Fruit fly (Drosophila melanogaster): ENCODE measurements around the gene CG2310.
A peak's percentile ranks its signal among the peaks of the same experiment; 100 is the strongest.

CG2310 gene

DNA sequence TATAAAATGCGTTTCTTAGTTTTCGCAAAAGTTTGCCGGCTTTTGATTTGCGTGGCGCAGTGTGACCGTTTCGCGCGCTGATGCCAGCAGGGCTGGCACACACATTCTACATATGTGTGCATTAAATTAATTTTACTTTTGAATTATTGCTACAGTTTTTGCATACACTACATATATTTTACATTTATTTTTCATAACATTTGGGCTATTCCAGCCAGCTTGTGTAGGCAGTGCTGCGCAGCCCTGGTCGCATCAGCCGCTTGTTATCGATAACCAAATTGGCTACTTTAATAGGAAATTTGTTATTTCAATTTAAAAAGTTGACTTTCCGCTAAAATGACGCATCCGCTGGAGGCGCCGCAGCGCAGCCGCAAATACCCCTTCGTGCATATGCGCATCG lies 4.1 kb downstream of the CG2310 start, which contains the start of the genes CG2321 and CG2006 (continued):
- no peak for TF ChIP-seq kah (GFP tag; optimal IDR thresholded peaks at IDR 0.05)
- TF ChIP-seq CG2199 (GFP tag; IDR thresholded peaks at IDR 0.05) = peak; percentile 57; the same call in 1 of the 3 replicates
- TF ChIP-seq peb (GFP tag; IDR thresholded peaks at IDR 0.05) = no peak
- TF ChIP-seq CG8388 (GFP tag; optimal IDR thresholded peaks at IDR 0.05) = peak; percentile 42
- TF ChIP-seq sim (GFP tag; IDR thresholded peaks at IDR 0.05) = no peak
- TF ChIP-seq vfl (GFP tag; optimal IDR thresholded peaks at IDR 0.05) = peak; percentile 39
- no peak for TF ChIP-seq Optix (GFP tag; IDR thresholded peaks at IDR 0.05)
- TF ChIP-seq dimm (GFP tag; IDR thresholded peaks at IDR 0.05) = no peak
- no peak for TF ChIP-seq CG10321 (GFP tag; IDR thresholded peaks at IDR 0.05)
- peak; percentile 67 for TF ChIP-seq trem (tag; optimal IDR thresholded peaks at IDR 0.05)
- peak; percentile 23 for TF ChIP-seq lab (GFP tag; optimal IDR thresholded peaks at IDR 0.05)
- no peak for TF ChIP-seq disco-r (GFP tag; optimal IDR thresholded peaks at IDR 0.05)
- no peak for TF ChIP-seq mirr (GFP tag; optimal IDR thresholded peaks at IDR 0.05)
- peak; percentile 79 for TF ChIP-seq Xrp1 (GFP tag; IDR thresholded peaks at IDR 0.05)
- peak in 1 of 2 experiments; percentile 41 for TF ChIP-seq insv (GFP tag; optimal IDR thresholded peaks at IDR 0.05)
- TF ChIP-seq Gsc (GFP tag; IDR thresholded peaks at IDR 0.05) = no peak
- TF ChIP-seq dmrt11E (tag; optimal IDR thresholded peaks at IDR 0.05) = peak; percentile 53
- TF ChIP-seq vnd (GFP tag; IDR thresholded peaks at IDR 0.05; ENCODE audit: partially characterized antibody) = peak; percentile 47; the same call in 1 of the 3 replicates
- peak; percentile 54; the same call in 1 of the 2 replicates for TF ChIP-seq CG10959 (GFP tag; IDR thresholded peaks at IDR 0.05)
- TF ChIP-seq Bdp1 (GFP tag; optimal IDR thresholded peaks at IDR 0.05) = peak; percentile 24
- TF ChIP-seq sens-2 (GFP tag; IDR thresholded peaks at IDR 0.05) = 0 out of 2 replicates have a peak, but pooled peaks have one; percentile 29
- no peak for TF ChIP-seq NK7.1 (GFP tag; optimal IDR thresholded peaks at IDR 0.05)
- peak; percentile 41 for TF ChIP-seq CG18599 (GFP tag; optimal IDR thresholded peaks at IDR 0.05)
- peak; percentile 11 for TF ChIP-seq pnt (GFP tag; optimal IDR thresholded peaks at IDR 0.05)
- no peak for TF ChIP-seq CG16815 (GFP tag; optimal IDR thresholded peaks at IDR 0.05)
- TF ChIP-seq tup (GFP tag; optimal IDR thresholded peaks at IDR 0.05) = no peak
- peak; percentile 23 for TF ChIP-seq CG2875 (GFP tag; optimal IDR thresholded peaks at IDR 0.05)
- no peak for TF ChIP-seq CG6813 (GFP tag; optimal IDR thresholded peaks at IDR 0.05)
- peak; percentile 56 for TF ChIP-seq CG12391 (tag; optimal IDR thresholded peaks at IDR 0.05)
- peak; percentile 22 for TF ChIP-seq Side (GFP tag; optimal IDR thresholded peaks at IDR 0.05)
- no peak for TF ChIP-seq Hmx (GFP tag; optimal IDR thresholded peaks at IDR 0.05)
- TF ChIP-seq cas (GFP tag; IDR thresholded peaks at IDR 0.05) = 0 out of 2 replicates have a peak, but pooled peaks have one; percentile 37
- TF ChIP-seq CG9932 (GFP tag; IDR thresholded peaks at IDR 0.05) = peak; percentile 79
- TF ChIP-seq z (GFP tag; IDR thresholded peaks at IDR 0.05) = no peak
- TF ChIP-seq repo (GFP tag; optimal IDR thresholded peaks at IDR 0.05) = no peak
- no peak for TF ChIP-seq Elba2 (GFP tag; optimal IDR thresholded peaks at IDR 0.05)
- peak; percentile 70 for TF ChIP-seq nmo (GFP tag; optimal IDR thresholded peaks at IDR 0.05)
- TF ChIP-seq gce (GFP tag; IDR thresholded peaks at IDR 0.05) = no peak
- peak; percentile 20 for TF ChIP-seq fd96Cb (tag; optimal IDR thresholded peaks at IDR 0.05)
- peak; percentile 85 for TF ChIP-seq zfh1 (GFP tag; IDR thresholded peaks at IDR 0.05)
- TF ChIP-seq jigr1 (GFP tag; IDR thresholded peaks at IDR 0.05) = no peak
- peak; percentile 80 for TF ChIP-seq CG14710 (tag; optimal IDR thresholded peaks at IDR 0.05)
- no peak for TF ChIP-seq btn (GFP tag; optimal IDR thresholded peaks at IDR 0.05)
- peak; percentile 63 for TF ChIP-seq CG10366 (GFP tag; IDR thresholded peaks at IDR 0.05)
- TF ChIP-seq CG15073 (GFP tag; optimal IDR thresholded peaks at IDR 0.05) = no peak
- no peak for TF ChIP-seq CG3995 (GFP tag; optimal IDR thresholded peaks at IDR 0.05)
- no peak for TF ChIP-seq CG8359 (GFP tag; optimal IDR thresholded peaks at IDR 0.05; ENCODE audit: borderline replicate concordance)
- no peak for TF ChIP-seq Hand (GFP tag; optimal IDR thresholded peaks at IDR 0.05)
- TF ChIP-seq B-H1 (GFP tag; IDR thresholded peaks at IDR 0.05) = peak; percentile 20; the same call in 1 of the 3 replicates
- TF ChIP-seq az2 (GFP tag; optimal IDR thresholded peaks at IDR 0.05) = peak; percentile 40
- TF ChIP-seq HmgD (GFP tag; optimal IDR thresholded peaks at IDR 0.05) = peak; percentile 40
